Worm (Caenorhabditis elegans) whole organism, L3 larva: ENCODE results near the gene H12D21.6.

Experiments used
- ama-1 ChIP-seq: fragments of 150-350 bp; optimal IDR thresholded peaks from 2 replicates; lab custom pipeline; 2018
- ceh-28 ChIP-seq: fragments of 150-350 bp; optimal IDR thresholded peaks from 2 replicates; lab custom pipeline; 2014; ENCODE audit warnings: missing biosample characterization, missing genetic modification reagents, missing genetic modification characterization
- egl-27 ChIP-seq: sonication (generic microtip); optimal IDR thresholded peaks from 4 replicates; lab custom pipeline; 2017; ENCODE audit warnings: missing biosample characterization, missing genetic modification reagents, missing genetic modification characterization
- jun-1 ChIP-seq: fragments of 150-350 bp; optimal IDR thresholded peaks from 2 replicates; lab custom pipeline; 2014; ENCODE audit warnings: missing biosample characterization, missing genetic modification reagents, missing genetic modification characterization
- mml-1 ChIP-seq: fragments of 150-350 bp; sonication (generic microtip); optimal IDR thresholded peaks from 3 replicates; lab custom pipeline; 2014; ENCODE audit warnings: missing biosample characterization, missing genetic modification characterization
- nhr-11 ChIP-seq: fragments of 150-350 bp; optimal IDR thresholded peaks from 2 replicates; lab custom pipeline; 2014; ENCODE audit warnings: missing biosample characterization, missing genetic modification characterization
- nhr-77 ChIP-seq: fragments of 150-350 bp; optimal IDR thresholded peaks from 2 replicates; lab custom pipeline; 2014; ENCODE audit warnings: missing biosample characterization, missing genetic modification characterization
- pha-4 ChIP-seq: fragments of 150-350 bp; optimal IDR thresholded peaks from 2 replicates; lab custom pipeline; 2014; ENCODE audit warnings: missing biosample characterization, missing genetic modification reagents, missing genetic modification characterization
- unc-62 ChIP-seq: fragments of 150-350 bp; sonication (generic microtip); optimal IDR thresholded peaks from 4 replicates; lab custom pipeline; 2014; ENCODE audit warnings: missing biosample characterization, missing genetic modification reagents, missing genetic modification characterization
- ztf-11 ChIP-seq: fragments of 150-350 bp; optimal IDR thresholded peaks from 2 replicates; lab custom pipeline; 2014; ENCODE audit warnings: missing biosample characterization, missing genetic modification characterization

- TF ChIP-seq nhr-77 (tag; lab: Kevin White, UChicago): no peak
- TF ChIP-seq egl-27 (tag; lab: Kevin White, UChicago): no peak
- no peak for TF ChIP-seq jun-1 (tag; lab: Kevin White, UChicago)
- TF ChIP-seq pha-4: no peak
- TF ChIP-seq ama-1: no peak
- TF ChIP-seq ztf-11 (tag; lab: Kevin White, UChicago): no peak
- no peak for TF ChIP-seq ceh-28
- TF ChIP-seq unc-62 (GFP tag; lab: Kevin White, UChicago): no peak
- TF ChIP-seq nhr-11 (tag; lab: Kevin White, UChicago): no peak
- no peak for TF ChIP-seq mml-1 (tag; lab: Kevin White, UChicago)
These were observed 45.3 kb upstream of the H12D21.6 start for ce11 chrV:14942898-14943297.
